Worm (Caenorhabditis elegans): ENCODE data around the gene nhr-176.

DNA sequence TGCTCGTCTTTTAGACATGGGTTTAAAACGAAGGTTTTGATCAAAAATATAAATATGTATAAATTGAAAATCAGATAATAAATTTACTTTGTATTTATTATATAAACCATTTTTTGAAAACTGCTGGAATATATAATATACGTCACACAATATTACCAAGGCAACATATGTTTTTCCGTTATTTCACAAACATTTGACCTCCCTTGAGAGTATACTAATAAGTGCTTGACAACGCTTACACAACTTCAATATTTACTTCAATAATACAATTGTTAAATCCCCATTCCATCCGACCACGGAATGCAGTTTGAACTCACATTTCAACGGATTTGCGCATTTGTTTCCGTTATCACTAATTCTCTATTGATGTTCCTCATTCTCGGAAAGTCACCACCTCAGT lies 23.6 kb upstream of the nhr-176 start, which contains the start of gene str-198:
- TF ChIP-seq snpc-4 (GFP tag; optimal IDR thresholded peaks at IDR 0.05) (no peak), snpc-4 (tag; optimal IDR thresholded peaks at IDR 0.05) (no peak), ztf-22 (GFP tag; optimal IDR thresholded peaks at IDR 0.05) (no peak), attf-6 (GFP tag; IDR thresholded peaks at IDR 0.05) (no peak), chd-7 (tag; optimal IDR thresholded peaks at IDR 0.05) (no peak), attf-3 (GFP tag; conservative IDR thresholded peaks at IDR 0.05) (no peak), nhr-120 (GFP tag; IDR thresholded peaks at IDR 0.05) (no peak), nhr-179 (tag; optimal IDR thresholded peaks at IDR 0.05) (no peak), ZK185.1 (tag; optimal IDR thresholded peaks at IDR 0.05; ENCODE audit: poor library complexity, severe bottlenecking) (no peak), sea-2 (GFP tag; IDR thresholded peaks at IDR 0.05) (no peak), lin-40 (tag; optimal IDR thresholded peaks at IDR 0.05) (no peak)

Data from whole organism, young adult.